Worm (Caenorhabditis elegans) whole organism, late embryonic: ENCODE results near the gene rpl-9.

Experiments used
- K02D7.2 ChIP-seq: sonication (generic microtip); optimal IDR thresholded peaks from 2 replicates; lab custom pipeline; 2017; ENCODE audit warnings: mild to moderate bottlenecking, missing genetic modification characterization, missing compliant biosample characterization
- K09A11.1 ChIP-seq: sonication (generic microtip); optimal IDR thresholded peaks from 2 replicates; lab custom pipeline; 2017; ENCODE audit warnings: antibody characterized with exemption, mild to moderate bottlenecking, missing genetic modification characterization, missing compliant biosample characterization; ENCODE audit not compliant: insufficient read depth
- ahr-1 ChIP-seq: sonication (generic microtip); optimal IDR thresholded peaks from 2 replicates; lab custom pipeline; 2016; ENCODE audit warnings: missing genetic modification characterization, missing compliant biosample characterization
- ceh-9 ChIP-seq: sonication (generic microtip); optimal IDR thresholded peaks from 2 replicates; lab custom pipeline; 2016; ENCODE audit warnings: mild to moderate bottlenecking, missing genetic modification characterization, inconsistent platforms, missing compliant biosample characterization
- nfya-1 ChIP-seq: sonication (generic microtip); optimal IDR thresholded peaks from 2 replicates; lab custom pipeline; 2017; ENCODE audit warnings: missing genetic modification characterization, mild to moderate bottlenecking, missing compliant biosample characterization, antibody characterized with exemption, moderate library complexity
- ztf-16 ChIP-seq: sonication (generic microtip); optimal IDR thresholded peaks from 2 replicates; lab custom pipeline; 2017; ENCODE audit warnings: missing genetic modification characterization, missing compliant biosample characterization

ce11 chrIII:7593285-7593928 lies 20.8 kb upstream of the rpl-9 start, which contains the start of gene R13A5.11:
- no peak for TF ChIP-seq ceh-9 (tag; lab: Kevin White, UChicago)
- TF ChIP-seq K02D7.2 (tag; lab: Kevin White, UChicago), result no peak
- TF ChIP-seq ztf-16, result no peak
- no peak for TF ChIP-seq K09A11.1
- TF ChIP-seq ahr-1 (tag; lab: Kevin White, UChicago), result no peak
- no peak for TF ChIP-seq nfya-1 (tag; lab: Kevin White, UChicago)
